Worm (Caenorhabditis elegans) whole organism, early embryonic: ENCODE data around the gene npr-20.

Source experiments
- B0310.2 ChIP-seq: sonication (generic microtip); optimal IDR thresholded peaks from 2 replicates; lab custom pipeline; 2016; ENCODE audit warnings: mild to moderate bottlenecking, missing genetic modification characterization, missing compliant biosample characterization
- F13C5.2 ChIP-seq: sonication (generic microtip); optimal IDR thresholded peaks from 2 replicates; lab custom pipeline; 2017; ENCODE audit warnings: mild to moderate bottlenecking, missing genetic modification characterization, inconsistent platforms, missing compliant biosample characterization
- aly-1 ChIP-seq: sonication (generic microtip); optimal IDR thresholded peaks from 2 replicates; lab custom pipeline; 2016; ENCODE audit warnings: missing genetic modification characterization, missing compliant biosample characterization
- ama-1 ChIP-seq: fragments of 150-350 bp; optimal IDR thresholded peaks from 2 replicates; lab custom pipeline; 2014
- ceh-13 ChIP-seq: fragments of 200-800 bp; sonication (Bioruptor generic); optimal IDR thresholded peaks from 2 replicates; lab custom pipeline; 2018; ENCODE audit warnings: mild to moderate bottlenecking, missing genetic modification characterization, missing compliant biosample characterization
- ceh-36 ChIP-seq: sonication (generic microtip); optimal IDR thresholded peaks from 2 replicates; lab custom pipeline; 2016; ENCODE audit warnings: missing genetic modification characterization, inconsistent platforms, missing compliant biosample characterization
- ets-7 ChIP-seq: sonication (generic microtip); optimal IDR thresholded peaks from 2 replicates; lab custom pipeline; 2016; ENCODE audit warnings: missing genotype, missing genetic modification characterization, missing compliant biosample characterization
- flt-1 ChIP-seq: fragments of 200-800 bp; sonication (Bioruptor generic); IDR thresholded peaks from 2 replicates; pipeline ENCODE4 v1.3.6; 2022; ENCODE audit warnings: missing genetic modification characterization, missing compliant biosample characterization
- hmbx-1 ChIP-seq: sonication (generic microtip); optimal IDR thresholded peaks from 2 replicates; lab custom pipeline; 2016; ENCODE audit warnings: mild to moderate bottlenecking, missing genetic modification characterization, missing compliant biosample characterization
- hmg-4 ChIP-seq: fragments of 200-800 bp; sonication (Bioruptor generic); optimal IDR thresholded peaks from 2 replicates; lab custom pipeline; 2018; ENCODE audit warnings: mild to moderate bottlenecking, missing genetic modification characterization, missing compliant biosample characterization
- hnd-1 ChIP-seq: sonication (generic microtip); optimal IDR thresholded peaks from 2 replicates; lab custom pipeline; 2016; ENCODE audit warnings: missing genetic modification characterization, missing compliant biosample characterization
- pes-1 ChIP-seq: fragments of 200-800 bp; sonication (Bioruptor generic); IDR thresholded peaks from 2 replicates; pipeline ENCODE4 v1.3.6; 2022; ENCODE audit warnings: missing genetic modification reagents, missing genetic modification characterization, missing compliant biosample characterization
- scrt-1 ChIP-seq: fragments of 200-800 bp; sonication (Bioruptor generic); IDR thresholded peaks from 2 replicates; pipeline ENCODE4 v1.3.6; 2022; ENCODE audit warnings: missing genetic modification characterization, missing compliant biosample characterization
- sea-1 ChIP-seq: fragments of 200-800 bp; sonication (Bioruptor generic); conservative IDR thresholded peaks from 2 replicates; pipeline ENCODE4 v1.3.6; 2022; ENCODE audit warnings: missing genetic modification characterization, missing compliant biosample characterization
- tbx-11 ChIP-seq: fragments of 200-800 bp; sonication (Bioruptor generic); IDR thresholded peaks from 2 replicates; pipeline ENCODE4 v1.3.6; 2022; ENCODE audit warnings: missing genetic modification characterization, missing compliant biosample characterization
- tbx-37 ChIP-seq: fragments of 200-800 bp; sonication (Bioruptor generic); conservative IDR thresholded peaks from 2 replicates; pipeline ENCODE4 v1.3.6; 2022; ENCODE audit warnings: missing genetic modification reagents, missing genetic modification characterization, missing compliant biosample characterization
- tra-4 ChIP-seq: sonication (generic microtip); optimal IDR thresholded peaks from 2 replicates; lab custom pipeline; 2017; ENCODE audit warnings: missing genetic modification characterization, missing compliant biosample characterization

The npr-20 gene

DNA sequence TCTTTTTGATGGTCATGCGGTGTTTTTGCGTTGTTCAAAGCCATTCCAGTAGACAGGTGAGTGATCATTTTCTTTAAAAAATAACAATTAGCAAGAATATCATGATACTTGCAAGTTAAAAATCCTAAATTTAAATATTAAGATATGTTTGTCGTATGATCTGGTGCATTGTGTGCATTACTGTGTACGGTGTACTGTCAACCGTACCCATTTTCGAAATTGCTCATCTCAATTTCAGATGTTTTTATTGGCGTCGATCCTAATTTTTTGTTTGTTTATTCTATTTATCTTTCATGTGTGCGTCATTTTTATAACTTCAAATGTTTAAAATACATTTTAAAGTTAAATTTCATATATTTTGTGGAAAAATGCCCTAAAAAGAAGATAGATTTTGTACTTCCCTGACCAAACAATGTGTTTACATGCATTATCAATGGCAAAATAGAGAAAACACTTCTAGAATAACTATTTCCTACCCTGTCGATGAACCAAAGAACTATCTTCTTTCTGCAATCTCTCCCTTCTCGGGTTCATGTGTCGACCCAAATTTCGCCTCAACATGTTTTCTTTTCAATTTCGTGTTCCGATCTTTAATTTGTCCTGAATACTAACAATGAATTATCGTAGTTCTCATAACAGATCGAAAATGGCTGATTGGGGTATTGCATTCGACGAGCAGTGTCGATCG, 19.4 kb upstream of the npr-20 start, which contains the start of the genes T07D4.5 and ddx-19:
Gene T07D4.5 (minus strand): TSS at position 71 of the 688 bp plus-strand sequence.
Gene ddx-19 (plus strand): TSS at position 638 of the 688 bp plus-strand sequence.
- TF ChIP-seq tra-4 (tag; lab: Kevin White, UChicago) (no peak), F13C5.2 (tag; lab: Kevin White, UChicago) (no peak), ama-1 (no peak), B0310.2 (tag; lab: Kevin White, UChicago) (no peak), hnd-1 (no peak), ets-7 (tag; lab: Kevin White, UChicago) (no peak), tbx-37 (no peak), aly-1 (tag; lab: Kevin White, UChicago) (no peak), hmg-4 (GFP tag; lab: Kevin White, UChicago) (no peak), sea-1 (no peak), ceh-36 (tag; lab: Kevin White, UChicago) (no peak), hmbx-1 (tag; lab: Kevin White, UChicago) (no peak), scrt-1 (no peak), pes-1 (GFP tag; lab: Robert Waterston, UW) (no peak), tbx-11 (GFP tag; lab: Robert Waterston, UW) (no peak), ceh-13 (GFP tag; lab: Kevin White, UChicago) (no peak), flt-1 (GFP tag; lab: Robert Waterston, UW) (no peak)

DNA sequence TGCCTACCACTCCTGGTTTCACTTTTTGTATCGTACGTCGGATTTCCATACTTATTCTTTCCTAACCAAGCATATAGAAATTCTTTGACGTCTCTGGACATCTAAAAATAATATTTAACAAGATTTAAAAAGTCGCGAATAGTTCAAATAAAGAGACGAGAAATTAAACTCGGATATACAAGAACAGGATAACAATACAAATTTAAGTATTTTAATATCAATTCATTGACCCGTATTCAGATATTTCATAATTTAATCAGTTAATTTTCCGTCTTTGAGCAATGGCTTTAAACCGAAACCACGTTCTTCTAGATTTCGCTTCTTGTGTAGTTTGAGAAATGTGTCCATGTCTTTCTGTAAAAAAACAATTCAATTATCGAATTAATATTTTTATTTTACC, 18.6 kb upstream of the npr-20 start, which contains the start of gene rha-1:
Gene rha-1 (minus strand): TSS at position 101 of the 400 bp plus-strand sequence.
- TF ChIP-seq ama-1 (no peak), aly-1 (tag; lab: Kevin White, UChicago) (no peak), sea-1 (no peak), pes-1 (GFP tag; lab: Robert Waterston, UW) (no peak), tbx-11 (GFP tag; lab: Robert Waterston, UW) (no peak), flt-1 (GFP tag; lab: Robert Waterston, UW) (no peak)

DNA sequence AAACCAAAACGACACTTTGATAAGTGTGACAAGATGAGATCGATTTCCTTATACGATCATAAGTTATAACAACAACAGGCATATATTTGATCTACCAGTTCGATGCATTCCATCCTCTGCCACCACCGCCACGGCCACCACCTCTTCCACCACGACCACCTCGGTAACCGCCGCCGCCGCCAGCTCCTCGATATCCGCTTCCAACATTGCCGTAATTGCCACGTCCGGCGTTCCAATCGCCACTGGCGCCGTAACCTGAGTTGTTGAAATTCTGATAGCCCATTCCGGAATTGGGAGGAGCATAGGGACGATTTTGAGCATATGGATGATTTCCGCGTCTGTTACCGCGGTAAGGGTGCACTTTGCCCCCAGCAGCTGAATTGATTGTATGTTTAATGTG, 13.6 kb upstream of the npr-20 start:
- no peak for TF ChIP-seq tbx-11 (GFP tag; lab: Robert Waterston, UW)
- TF ChIP-seq hmbx-1 (tag; lab: Kevin White, UChicago): no peak
- no peak for TF ChIP-seq scrt-1
- TF ChIP-seq tbx-37: no peak
- no peak for TF ChIP-seq tra-4 (tag; lab: Kevin White, UChicago)
- no peak for TF ChIP-seq flt-1 (GFP tag; lab: Robert Waterston, UW)
- no peak for TF ChIP-seq ets-7 (tag; lab: Kevin White, UChicago)
- no peak for TF ChIP-seq B0310.2 (tag; lab: Kevin White, UChicago)
- TF ChIP-seq aly-1 (tag; lab: Kevin White, UChicago): no peak

DNA sequence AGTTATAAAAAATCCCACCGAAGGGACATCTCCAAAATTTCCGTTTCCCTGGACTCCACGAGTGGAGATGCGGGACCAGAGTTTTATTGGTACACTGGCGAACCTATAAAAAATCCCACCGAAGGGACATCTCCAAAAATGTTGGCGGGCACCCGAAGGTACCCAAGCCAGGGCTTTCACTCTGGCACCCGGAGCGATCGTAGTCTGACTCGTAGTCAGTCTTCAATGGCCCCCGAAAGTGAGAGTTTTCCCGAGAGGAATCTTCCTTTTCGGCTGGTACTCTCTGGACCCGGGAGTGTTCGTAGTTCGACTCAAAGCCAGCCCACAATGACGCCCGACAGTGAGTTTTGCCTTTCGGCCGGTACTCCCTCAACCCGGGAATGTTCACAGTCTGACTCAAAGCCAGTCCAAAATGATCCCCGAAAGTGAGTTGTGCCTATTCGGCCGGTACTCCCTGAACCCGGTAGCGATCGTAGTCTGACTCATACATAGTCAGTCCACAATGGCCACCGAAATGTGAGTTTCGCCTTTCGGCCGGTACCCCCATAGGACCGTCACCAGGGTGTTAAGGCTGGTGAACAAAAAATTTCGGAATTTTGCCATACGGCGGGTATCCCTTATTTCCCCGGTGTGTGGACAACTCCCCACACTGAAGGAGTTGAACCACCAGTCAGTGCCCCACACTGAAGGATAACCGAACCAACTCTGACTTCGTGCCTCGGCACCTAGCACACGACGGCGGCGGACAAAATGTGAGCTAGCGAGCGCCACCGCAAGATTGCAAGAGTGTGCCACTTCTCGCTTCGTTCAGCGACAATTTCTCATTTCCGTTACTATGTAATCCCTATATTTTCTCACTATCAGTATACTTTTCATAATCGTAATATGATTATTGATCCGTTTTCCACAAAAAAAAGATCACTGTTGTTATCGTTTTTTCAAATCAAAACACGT, 12.3 kb upstream of the npr-20 start:
- TF ChIP-seq ceh-36 (tag; lab: Kevin White, UChicago): no peak
- no peak for TF ChIP-seq scrt-1
- no peak for TF ChIP-seq ceh-13 (GFP tag; lab: Kevin White, UChicago)
- no peak for TF ChIP-seq hmbx-1 (tag; lab: Kevin White, UChicago)
- TF ChIP-seq ets-7 (tag; lab: Kevin White, UChicago): no peak
- no peak for TF ChIP-seq hmg-4 (GFP tag; lab: Kevin White, UChicago)
- no peak for TF ChIP-seq tra-4 (tag; lab: Kevin White, UChicago)

DNA sequence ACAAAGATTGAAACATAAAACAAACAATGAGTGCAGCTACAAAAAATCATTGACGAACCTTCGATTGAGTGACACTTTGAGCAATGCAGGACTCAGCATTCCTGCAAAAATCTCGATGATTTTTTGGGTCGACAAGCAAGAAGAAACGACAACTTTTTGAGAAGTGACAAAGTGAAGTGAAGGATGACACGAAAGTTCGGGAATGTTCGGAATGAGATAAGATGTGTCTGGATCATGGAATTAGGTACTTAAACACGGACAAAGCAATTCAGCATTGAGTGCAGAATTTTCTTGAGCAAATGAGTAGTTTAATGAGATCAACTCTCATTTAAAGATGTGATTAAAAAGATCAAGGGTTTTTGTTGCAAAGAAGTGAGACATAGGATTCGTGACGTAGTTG, 8.9 kb upstream of the npr-20 start, which contains the start of gene T07D4.2:
Gene T07D4.2 (minus strand): TSS at position 101 of the 400 bp plus-strand sequence.
- no peak for TF ChIP-seq scrt-1
- TF ChIP-seq ceh-13 (GFP tag; lab: Kevin White, UChicago): no peak
- no peak for TF ChIP-seq aly-1 (tag; lab: Kevin White, UChicago)
- TF ChIP-seq ets-7 (tag; lab: Kevin White, UChicago): no peak
- no peak for TF ChIP-seq hnd-1
- no peak for TF ChIP-seq pes-1 (GFP tag; lab: Robert Waterston, UW)
- TF ChIP-seq F13C5.2 (tag; lab: Kevin White, UChicago): no peak
- no peak for TF ChIP-seq tbx-11 (GFP tag; lab: Robert Waterston, UW)

DNA sequence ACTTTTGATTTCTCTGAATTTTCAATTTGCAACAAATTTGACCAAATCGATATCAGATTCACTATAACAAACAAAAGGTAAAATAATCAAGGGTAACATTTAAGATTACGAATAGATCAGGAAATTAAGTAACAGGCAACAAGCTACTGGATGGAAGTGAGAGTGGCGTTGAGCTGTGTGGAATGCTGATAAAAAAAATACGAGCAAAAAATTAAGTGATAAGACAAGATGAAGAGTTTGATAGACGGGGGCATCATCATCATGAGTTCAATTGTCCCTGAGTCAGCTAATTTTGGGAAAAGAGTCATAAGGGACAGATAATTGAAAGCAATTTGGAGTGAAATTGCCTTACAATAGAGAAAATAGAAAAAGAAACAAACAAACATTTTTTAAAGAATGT, 1.9 kb upstream of the npr-20 start:
- TF ChIP-seq pes-1 (GFP tag; lab: Robert Waterston, UW) (no peak), hmbx-1 (tag; lab: Kevin White, UChicago) (no peak), F13C5.2 (tag; lab: Kevin White, UChicago) (no peak), sea-1 (no peak), flt-1 (GFP tag; lab: Robert Waterston, UW) (no peak), ceh-36 (tag; lab: Kevin White, UChicago) (no peak), hnd-1 (no peak), tbx-37 (no peak), aly-1 (tag; lab: Kevin White, UChicago) (no peak), tbx-11 (GFP tag; lab: Robert Waterston, UW) (no peak), hmg-4 (GFP tag; lab: Kevin White, UChicago) (no peak), B0310.2 (tag; lab: Kevin White, UChicago) (no peak), ama-1 (no peak), tra-4 (tag; lab: Kevin White, UChicago) (no peak), ets-7 (tag; lab: Kevin White, UChicago) (no peak), ceh-13 (GFP tag; lab: Kevin White, UChicago) (no peak), scrt-1 (no peak)

DNA sequence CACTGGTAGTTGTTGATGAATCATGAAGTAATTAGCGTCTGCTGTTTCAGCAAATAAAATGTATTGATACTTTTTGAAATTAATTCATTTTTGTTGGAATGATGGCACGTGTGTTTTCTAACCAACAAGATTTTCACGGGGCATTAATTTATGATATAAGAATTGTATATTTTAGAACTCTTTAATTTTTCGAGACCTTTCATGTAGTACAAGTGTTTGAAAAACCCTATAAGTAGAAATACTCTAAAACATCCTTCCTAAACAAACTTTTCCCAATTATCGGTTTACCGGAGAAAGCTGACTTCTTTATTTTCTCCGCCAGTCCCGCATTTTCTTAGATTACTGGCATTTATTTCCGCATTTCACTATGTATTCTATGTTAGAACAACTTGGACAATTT, 5.4 kb downstream of the npr-20 start, which contains the start of gene snb-6:
Gene snb-6 (minus strand): TSS at position 101 of the 400 bp plus-strand sequence.
- no peak for TF ChIP-seq tbx-11 (GFP tag; lab: Robert Waterston, UW)
